Worm (Caenorhabditis elegans) whole organism, young adult: ENCODE measurements around the gene daf-9.

Experiments
- B0019.2 ChIP-seq: fragments of 200-800 bp; sonication (Bioruptor generic); conservative IDR thresholded peaks from 2 replicates; pipeline ENCODE4 v1.3.6; 2022; ENCODE audit warnings: missing genetic modification reagents, missing genetic modification characterization, missing compliant biosample characterization
- B0035.1 ChIP-seq: sonication (generic microtip); optimal IDR thresholded peaks from 2 replicates; lab custom pipeline; 2016; ENCODE audit warnings: missing genetic modification characterization, mild to moderate bottlenecking, missing compliant biosample characterization, missing genotype, missing genetic modification reagents
- B0336.3 ChIP-seq: fragments of 200-800 bp; sonication (Bioruptor generic); IDR thresholded peaks from 2 replicates; pipeline ENCODE4 v1.3.6; 2022; ENCODE audit warnings: missing genetic modification characterization, missing compliant biosample characterization
- D2030.7 ChIP-seq: fragments of 200-800 bp; sonication (Bioruptor generic); IDR thresholded peaks from 2 replicates; pipeline ENCODE4 v1.3.6; 2022; ENCODE audit warnings: missing genetic modification reagents, missing genetic modification characterization, missing compliant biosample characterization
- F10E7.11 ChIP-seq: sonication (generic microtip); optimal IDR thresholded peaks from 2 replicates; lab custom pipeline; 2017; ENCODE audit warnings: mild to moderate bottlenecking, missing genetic modification characterization, moderate library complexity, missing compliant biosample characterization
- F55B11.4 ChIP-seq: sonication (generic microtip); optimal IDR thresholded peaks from 2 replicates; lab custom pipeline; 2016; ENCODE audit warnings: missing compliant biosample characterization, missing genetic modification characterization, borderline replicate concordance; ENCODE audit not compliant: insufficient read depth
- F57A8.1 ChIP-seq: fragments of 200-800 bp; sonication (Bioruptor generic); optimal IDR thresholded peaks from 2 replicates; lab custom pipeline; 2018; ENCODE audit warnings: mild to moderate bottlenecking, missing genetic modification characterization, moderate library complexity, missing compliant biosample characterization
- F57C9.4 ChIP-seq: sonication (generic microtip); optimal IDR thresholded peaks from 2 replicates; lab custom pipeline; 2017; ENCODE audit warnings: mild to moderate bottlenecking, missing genetic modification characterization, missing compliant biosample characterization
- T07F8.4 ChIP-seq: sonication (generic microtip); optimal IDR thresholded peaks from 2 replicates; lab custom pipeline; 2016; ENCODE audit warnings: mild to moderate bottlenecking, missing genetic modification characterization, moderate library complexity, missing compliant biosample characterization
- ZK185.1 ChIP-seq: sonication (generic microtip); optimal IDR thresholded peaks from 2 replicates; lab custom pipeline; 2016; ENCODE audit warnings: mild to moderate bottlenecking, missing genetic modification characterization, missing compliant biosample characterization; ENCODE audit not compliant: poor library complexity, severe bottlenecking
- ama-1 ChIP-seq, 3 experiments: fragments of 150-350 bp in 1 of 3; sonication (generic microtip) in 2 of 3; optimal IDR thresholded peaks; 2 replicates each; lab custom pipeline; 2014 to 2018; ENCODE audit warnings: missing biosample characterization in 2 of 3, missing genetic modification characterization in 2 of 3, missing genetic modification reagents in 2 of 3
- aptf-2 ChIP-seq: fragments of 200-800 bp; sonication (Bioruptor generic); conservative IDR thresholded peaks from 2 replicates; pipeline ENCODE4 v1.3.6; 2022; ENCODE audit warnings: missing genetic modification reagents, missing genetic modification characterization, missing compliant biosample characterization
- atf-7 ChIP-seq: sonication (generic microtip); optimal IDR thresholded peaks from 2 replicates; lab custom pipeline; 2017; ENCODE audit warnings: mild to moderate bottlenecking, missing genetic modification characterization, missing compliant biosample characterization
- athp-1 ChIP-seq: sonication (generic microtip); optimal IDR thresholded peaks from 2 replicates; lab custom pipeline; 2017; ENCODE audit warnings: mild to moderate bottlenecking, missing genetic modification characterization, missing compliant biosample characterization
- bed-1 ChIP-seq: fragments of 200-800 bp; sonication (Bioruptor generic); IDR thresholded peaks from 2 replicates; pipeline ENCODE4 v1.3.6; 2022; ENCODE audit warnings: missing genetic modification reagents, missing genetic modification characterization, missing compliant biosample characterization
- cebp-1 ChIP-seq, 2 experiments: fragments of 200-800 bp in 1 of 2; sonication (Bioruptor generic) in 1 of 2; sonication (generic microtip) in 1 of 2; IDR thresholded peaks in 1 of 2; optimal IDR thresholded peaks in 1 of 2; 2 replicates each; pipeline versions ENCODE4 v1.3.6 to Lab custom; 2017 to 2022; ENCODE audit warnings: missing compliant biosample characterization in 2 of 2, missing genetic modification characterization in 2 of 2, mild to moderate bottlenecking in 1 of 2, missing genetic modification reagents in 1 of 2, moderate library complexity in 1 of 2
- ceh-27 ChIP-seq: fragments of 200-800 bp; sonication (Bioruptor generic); optimal IDR thresholded peaks from 2 replicates; lab custom pipeline; 2018; ENCODE audit warnings: mild to moderate bottlenecking, missing genetic modification characterization, moderate library complexity, missing compliant biosample characterization
- chd-7 ChIP-seq: sonication (generic microtip); optimal IDR thresholded peaks from 2 replicates; lab custom pipeline; 2016; ENCODE audit warnings: mild to moderate bottlenecking, missing genetic modification characterization, moderate library complexity, missing compliant biosample characterization
- dpff-1 ChIP-seq: sonication (generic microtip); optimal IDR thresholded peaks from 2 replicates; lab custom pipeline; 2017; ENCODE audit warnings: mild to moderate bottlenecking, missing genetic modification characterization, missing compliant biosample characterization
- egrh-3 ChIP-seq: fragments of 200-800 bp; sonication (Bioruptor generic); IDR thresholded peaks from 2 replicates; pipeline ENCODE4 v1.3.6; 2022; ENCODE audit warnings: missing genetic modification reagents, missing genetic modification characterization, missing compliant biosample characterization
- hrde-1 ChIP-seq: sonication (generic microtip); optimal IDR thresholded peaks from 2 replicates; lab custom pipeline; 2016; ENCODE audit warnings: missing genetic modification characterization, mild to moderate bottlenecking, missing compliant biosample characterization, moderate library complexity, missing genotype, missing genetic modification reagents, borderline replicate concordance
- hsf-1 ChIP-seq: fragments of 200-800 bp; sonication (Bioruptor generic); IDR thresholded peaks from 2 replicates; pipeline ENCODE4 v1.3.6; 2022; ENCODE audit warnings: missing genetic modification reagents, missing genetic modification characterization, missing compliant biosample characterization
- lag-1 ChIP-seq: fragments of 200-800 bp; sonication (Bioruptor generic); IDR thresholded peaks from 2 replicates; pipeline ENCODE4 v1.3.6; 2022; ENCODE audit warnings: missing genetic modification reagents, missing genetic modification characterization, missing compliant biosample characterization
- let-526 ChIP-seq: fragments of 200-800 bp; sonication (Bioruptor generic); IDR thresholded peaks from 2 replicates; pipeline ENCODE4 v1.3.6; 2022; ENCODE audit warnings: missing genetic modification reagents, missing genetic modification characterization, missing compliant biosample characterization
- lin-26 ChIP-seq: fragments of 200-800 bp; sonication (Bioruptor generic); IDR thresholded peaks from 2 replicates; pipeline ENCODE4 v1.3.6; 2022; ENCODE audit warnings: missing genetic modification reagents, missing genetic modification characterization, missing compliant biosample characterization
- lin-35 ChIP-seq, 3 experiments: fragments of 150-350 bp in 2 of 3; sonication (generic microtip) in 1 of 3; optimal IDR thresholded peaks; 2 replicates each; lab custom pipeline; 2014 to 2018; ENCODE audit warnings: missing biosample characterization in 3 of 3, missing genetic modification characterization in 3 of 3, missing genetic modification reagents in 3 of 3
- lin-54 ChIP-seq: fragments of 200-800 bp; sonication (Bioruptor generic); optimal IDR thresholded peaks from 2 replicates; lab custom pipeline; 2018; ENCODE audit warnings: mild to moderate bottlenecking, missing genetic modification characterization, missing compliant biosample characterization
- lsl-1 ChIP-seq: fragments of 200-800 bp; sonication (Bioruptor generic); optimal IDR thresholded peaks from 2 replicates; lab custom pipeline; 2018; ENCODE audit warnings: mild to moderate bottlenecking, missing genetic modification characterization, moderate library complexity, missing compliant biosample characterization
- madf-3 ChIP-seq: fragments of 200-800 bp; sonication (Bioruptor generic); IDR thresholded peaks from 2 replicates; pipeline ENCODE4 v1.3.6; 2022; ENCODE audit warnings: missing genetic modification reagents, missing genetic modification characterization, missing compliant biosample characterization
- mes-4 ChIP-seq: sonication (generic microtip); optimal IDR thresholded peaks from 2 replicates; lab custom pipeline; 2016; ENCODE audit warnings: missing genotype, missing genetic modification characterization, missing compliant biosample characterization
- nfyb-1 ChIP-seq: fragments of 200-800 bp; sonication (Bioruptor generic); IDR thresholded peaks from 2 replicates; pipeline ENCODE4 v1.3.6; 2022; ENCODE audit warnings: missing genetic modification reagents, missing genetic modification characterization, missing compliant biosample characterization
- nhr-80 ChIP-seq: sonication (generic microtip); optimal IDR thresholded peaks from 2 replicates; lab custom pipeline; 2016; ENCODE audit warnings: missing genetic modification characterization, missing compliant biosample characterization
- rec-8 ChIP-seq, 2 experiments: sonication (generic microtip); optimal IDR thresholded peaks; 2 replicates each; lab custom pipeline; 2016; ENCODE audit warnings: mild to moderate bottlenecking in 2 of 2, missing genetic modification characterization in 2 of 2, missing genetic modification reagents in 2 of 2, missing genotype in 2 of 2, missing biosample characterization in 1 of 2, missing compliant biosample characterization in 1 of 2, moderate library complexity in 1 of 2
- sea-2 ChIP-seq: fragments of 200-800 bp; sonication (Bioruptor generic); IDR thresholded peaks from 2 replicates; pipeline ENCODE4 v1.3.6; 2022; ENCODE audit warnings: missing genetic modification characterization, missing compliant biosample characterization
- snpc-1.3 ChIP-seq: sonication (generic microtip); optimal IDR thresholded peaks from 2 replicates; lab custom pipeline; 2017; ENCODE audit warnings: missing genetic modification characterization, mild to moderate bottlenecking, missing compliant biosample characterization, antibody characterized with exemption, moderate library complexity, missing genotype, missing genetic modification reagents; ENCODE audit not compliant: insufficient read depth
- ztf-18 ChIP-seq: sonication (generic microtip); optimal IDR thresholded peaks from 2 replicates; lab custom pipeline; 2016; ENCODE audit warnings: missing genotype, mild to moderate bottlenecking, missing genetic modification characterization, missing compliant biosample characterization
- ztf-22 ChIP-seq: fragments of 200-800 bp; sonication (Bioruptor generic); optimal IDR thresholded peaks from 2 replicates; lab custom pipeline; 2018; ENCODE audit warnings: mild to moderate bottlenecking, missing genetic modification characterization, moderate library complexity, missing compliant biosample characterization
- ztf-28 ChIP-seq: fragments of 200-800 bp; sonication (Bioruptor generic); IDR thresholded peaks from 2 replicates; pipeline ENCODE4 v1.3.6; 2022; ENCODE audit warnings: missing genetic modification reagents, missing genetic modification characterization, missing compliant biosample characterization
- ztf-3 ChIP-seq: fragments of 200-800 bp; sonication (Bioruptor generic); optimal IDR thresholded peaks from 2 replicates; lab custom pipeline; 2018; ENCODE audit warnings: mild to moderate bottlenecking, missing genetic modification characterization, missing compliant biosample characterization
- ztf-6 ChIP-seq: fragments of 200-800 bp; sonication (Bioruptor generic); IDR thresholded peaks from 2 replicates; pipeline ENCODE4 v1.3.6; 2022; ENCODE audit warnings: missing genetic modification reagents, missing genetic modification characterization, missing compliant biosample characterization

The daf-9 gene

ce11 chrX:6207687-6208088 is 11.0 kb downstream of the daf-9 start, which contains the start of gene T13C5.6 (continued):
- TF ChIP-seq B0019.2 (no peak), F55B11.4 (no peak), chd-7 (tag; lab: Kevin White, UChicago) (peak; percentile 93), hrde-1 (tag; lab: Kevin White, UChicago) (peak; percentile 76), ztf-18 (peak; percentile 77), B0336.3 (peak; percentile 85; the same call in 1 of the 2 replicates), ama-1 (optimal IDR thresholded peaks at IDR 0.05; lab: Kevin White, UChicago) (no peak), ama-1 (GFP tag; optimal IDR thresholded peaks at IDR 0.05; lab: Kevin White, UChicago) (peak in 1 of 2 experiments; percentile 85), aptf-2 (GFP tag; lab: Robert Waterston, UW) (peak; percentile 83), athp-1 (tag; lab: Kevin White, UChicago) (peak; percentile 72), ztf-28 (GFP tag; lab: Robert Waterston, UW) (0 out of 2 replicates have a peak, but pooled peaks have one; percentile 44), nhr-80 (tag; lab: Kevin White, UChicago) (peak; percentile 82), lsl-1 (GFP tag; lab: Kevin White, UChicago) (peak; percentile 22), lin-54 (GFP tag; lab: Kevin White, UChicago) (peak; percentile 69), ztf-3 (GFP tag; lab: Kevin White, UChicago) (peak; percentile 33), ceh-27 (peak; percentile 97), sea-2 (GFP tag; lab: Robert Waterston, UW) (no peak), D2030.7 (GFP tag; lab: Robert Waterston, UW) (peak; percentile 43; the same call in 1 of the 2 replicates), rec-8 (tag; optimal IDR thresholded peaks at IDR 0.05; lab: Kevin White, UChicago) (peak; percentile 78 to 93), F10E7.11 (no peak), ztf-22 (peak; percentile 46), nfyb-1 (GFP tag; lab: Robert Waterston, UW) (peak; percentile 93), cebp-1 (GFP tag; IDR thresholded peaks at IDR 0.05; lab: Robert Waterston, UW) (peak; percentile 74), cebp-1 (tag; optimal IDR thresholded peaks at IDR 0.05; lab: Kevin White, UChicago) (peak; percentile 91), bed-1 (GFP tag; lab: Robert Waterston, UW) (peak; percentile 92; the same call in 1 of the 2 replicates), atf-7 (peak; percentile 87), lin-26 (peak; percentile 78), lag-1 (GFP tag; lab: Robert Waterston, UW) (no peak), T07F8.4 (peak; percentile 83), ZK185.1 (tag; lab: Kevin White, UChicago) (peak; percentile 97), lin-35 (GFP tag; optimal IDR thresholded peaks at IDR 0.05; lab: Kevin White, UChicago) (peak in 1 of 3 experiments; percentile 58), madf-3 (no peak)

DNA sequence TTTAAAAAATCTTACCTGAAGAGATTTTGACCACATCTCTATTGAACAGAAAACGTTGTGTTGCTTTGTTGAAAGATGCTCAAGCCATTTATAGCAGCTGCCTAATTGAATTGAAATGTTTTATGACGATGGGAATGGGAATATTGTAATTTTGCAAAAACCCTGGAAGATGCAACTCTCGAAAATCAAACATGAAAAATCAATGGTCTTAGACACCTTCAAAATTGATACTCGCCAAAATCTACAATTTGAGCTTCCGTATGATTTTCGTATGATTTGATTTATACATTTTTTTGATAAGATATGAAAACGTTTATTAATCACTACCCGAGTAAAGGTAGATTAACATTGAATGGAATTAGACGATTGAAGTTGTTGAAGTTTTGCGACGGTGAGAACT is 11.7 kb downstream of the daf-9 start, which contains the start of gene C14F11.7:
Gene C14F11.7 (minus strand): TSS at position 101 of the 400 bp plus-strand sequence.
- TF ChIP-seq atf-7 (no peak), D2030.7 (GFP tag; lab: Robert Waterston, UW) (no peak), ztf-18 (no peak), ztf-6 (GFP tag; lab: Robert Waterston, UW) (no peak), egrh-3 (GFP tag; lab: Robert Waterston, UW) (no peak), dpff-1 (tag; lab: Kevin White, UChicago) (no peak), snpc-1.3 (tag; lab: Kevin White, UChicago) (no peak), hsf-1 (GFP tag; lab: Robert Waterston, UW) (no peak), let-526 (no peak), F57A8.1 (GFP tag; lab: Kevin White, UChicago) (no peak), F57C9.4 (tag; lab: Kevin White, UChicago) (no peak), B0035.1 (tag; lab: Kevin White, UChicago) (no peak), F10E7.11 (no peak), mes-4 (tag; lab: Kevin White, UChicago) (no peak)
